Worm (Caenorhabditis elegans) whole organism, L2 larva: ENCODE results near the gene rps-30.

Experiments used
- C34F6.9 ChIP-seq: fragments of 150-350 bp; optimal IDR thresholded peaks from 2 replicates; lab custom pipeline; 2014; ENCODE audit warnings: missing biosample characterization, missing genetic modification characterization
- F13H6.1 ChIP-seq: sonication (generic microtip); optimal IDR thresholded peaks from 2 replicates; lab custom pipeline; 2016; ENCODE audit warnings: missing genetic modification characterization, missing compliant biosample characterization
- R02D3.7 ChIP-seq: fragments of 150-350 bp; optimal IDR thresholded peaks from 2 replicates; lab custom pipeline; 2014; ENCODE audit warnings: missing biosample characterization, missing genetic modification characterization
- Y55F3AM.14 ChIP-seq: fragments of 200-800 bp; sonication (Bioruptor generic); optimal IDR thresholded peaks from 2 replicates; lab custom pipeline; 2018; ENCODE audit warnings: mild to moderate bottlenecking, missing genetic modification characterization, missing compliant biosample characterization
- ZK546.5 ChIP-seq: sonication (generic microtip); optimal IDR thresholded peaks from 2 replicates; lab custom pipeline; 2017; ENCODE audit warnings: missing biosample characterization, missing genetic modification characterization
- alr-1 ChIP-seq: fragments of 150-350 bp; optimal IDR thresholded peaks from 2 replicates; lab custom pipeline; 2014; ENCODE audit warnings: missing biosample characterization, missing genetic modification characterization
- aly-2 ChIP-seq: fragments of 150-350 bp; optimal IDR thresholded peaks from 2 replicates; lab custom pipeline; 2014; ENCODE audit warnings: missing biosample characterization, missing genetic modification characterization
- ama-1 ChIP-seq: fragments of 150-350 bp; optimal IDR thresholded peaks from 2 replicates; lab custom pipeline; 2018; ENCODE audit warnings: inconsistent platforms
- blmp-1 ChIP-seq: sonication (generic microtip); optimal IDR thresholded peaks from 2 replicates; lab custom pipeline; 2017; ENCODE audit warnings: missing genetic modification characterization, mild to moderate bottlenecking, missing compliant biosample characterization, antibody characterized with exemption, moderate library complexity; ENCODE audit not compliant: insufficient read depth
- ceh-16 ChIP-seq: fragments of 150-350 bp; optimal IDR thresholded peaks from 2 replicates; lab custom pipeline; 2014; ENCODE audit warnings: missing biosample characterization, missing genetic modification characterization
- ceh-82 ChIP-seq: fragments of 150-350 bp; optimal IDR thresholded peaks from 2 replicates; lab custom pipeline; 2014; ENCODE audit warnings: missing biosample characterization, missing genetic modification characterization
- crh-2 ChIP-seq: sonication (generic microtip); optimal IDR thresholded peaks from 2 replicates; lab custom pipeline; 2017; ENCODE audit warnings: missing biosample characterization, missing genetic modification characterization
- dmd-4 ChIP-seq: sonication (generic microtip); optimal IDR thresholded peaks from 2 replicates; lab custom pipeline; 2017; ENCODE audit warnings: missing biosample characterization, missing genetic modification characterization
- egl-27 ChIP-seq: sonication (generic microtip); optimal IDR thresholded peaks from 3 replicates; lab custom pipeline; 2017; ENCODE audit warnings: missing biosample characterization, missing genetic modification reagents, missing genetic modification characterization
- elt-1 ChIP-seq: fragments of 150-350 bp; optimal IDR thresholded peaks from 2 replicates; lab custom pipeline; 2014; ENCODE audit warnings: missing biosample characterization, missing genetic modification characterization
- elt-3 ChIP-seq: sonication (generic microtip); optimal IDR thresholded peaks from 2 replicates; lab custom pipeline; 2017; ENCODE audit warnings: missing biosample characterization, missing genetic modification characterization
- fos-1 ChIP-seq: fragments of 150-350 bp; optimal IDR thresholded peaks from 2 replicates; lab custom pipeline; 2014; ENCODE audit warnings: missing biosample characterization, missing genetic modification characterization
- lin-11 ChIP-seq: fragments of 150-350 bp; sonication (generic microtip); optimal IDR thresholded peaks from 2 replicates; lab custom pipeline; 2014; ENCODE audit warnings: missing biosample characterization, missing genetic modification characterization, inconsistent platforms, mixed read lengths
- lin-13 ChIP-seq: fragments of 150-350 bp; optimal IDR thresholded peaks from 2 replicates; lab custom pipeline; 2014; ENCODE audit warnings: missing biosample characterization, missing genetic modification reagents, missing genetic modification characterization
- lin-39 ChIP-seq: fragments of 150-350 bp; optimal IDR thresholded peaks from 2 replicates; lab custom pipeline; 2014; ENCODE audit warnings: missing biosample characterization, missing genetic modification reagents, missing genetic modification characterization
- lsy-2 ChIP-seq, 2 experiments: fragments of 150-350 bp in 1 of 2; sonication (generic microtip) in 1 of 2; optimal IDR thresholded peaks; 2 replicates each; lab custom pipeline; 2014 to 2017; ENCODE audit warnings: missing biosample characterization in 2 of 2, missing genetic modification characterization in 2 of 2
- mab-5 ChIP-seq: fragments of 150-350 bp; optimal IDR thresholded peaks from 2 replicates; lab custom pipeline; 2014; ENCODE audit warnings: missing biosample characterization, missing genetic modification characterization
- mbf-1 ChIP-seq: sonication (generic microtip); optimal IDR thresholded peaks from 2 replicates; lab custom pipeline; 2017; ENCODE audit warnings: missing biosample characterization, missing genetic modification characterization
- nhr-10 ChIP-seq: sonication (generic microtip); optimal IDR thresholded peaks from 2 replicates; lab custom pipeline; 2017; ENCODE audit warnings: missing biosample characterization, missing genetic modification characterization
- nhr-11 ChIP-seq: fragments of 150-350 bp; optimal IDR thresholded peaks from 2 replicates; lab custom pipeline; 2014; ENCODE audit warnings: missing biosample characterization, missing genetic modification characterization
- nhr-12 ChIP-seq: fragments of 150-350 bp; optimal IDR thresholded peaks from 2 replicates; lab custom pipeline; 2014; ENCODE audit warnings: missing biosample characterization, missing genetic modification characterization
- nhr-129 ChIP-seq: fragments of 150-350 bp; optimal IDR thresholded peaks from 2 replicates; lab custom pipeline; 2014; ENCODE audit warnings: missing biosample characterization, missing genetic modification characterization
- nhr-21 ChIP-seq: fragments of 150-350 bp; optimal IDR thresholded peaks from 2 replicates; lab custom pipeline; 2014; ENCODE audit warnings: missing biosample characterization, missing genetic modification characterization
- nhr-23 ChIP-seq: fragments of 150-350 bp; optimal IDR thresholded peaks from 2 replicates; lab custom pipeline; 2014; ENCODE audit warnings: missing biosample characterization, missing genetic modification reagents, missing genetic modification characterization
- nhr-237 ChIP-seq: fragments of 150-350 bp; optimal IDR thresholded peaks from 2 replicates; lab custom pipeline; 2014; ENCODE audit warnings: missing biosample characterization, missing genetic modification characterization
- nhr-25 ChIP-seq: fragments of 150-350 bp; sonication (generic microtip); optimal IDR thresholded peaks from 3 replicates; lab custom pipeline; 2014; ENCODE audit warnings: missing biosample characterization, missing genetic modification characterization
- nhr-6 ChIP-seq: fragments of 150-350 bp; optimal IDR thresholded peaks from 2 replicates; lab custom pipeline; 2014; ENCODE audit warnings: missing biosample characterization, missing genetic modification characterization
- nhr-77 ChIP-seq: fragments of 150-350 bp; optimal IDR thresholded peaks from 2 replicates; lab custom pipeline; 2014; ENCODE audit warnings: missing biosample characterization, missing genetic modification characterization
- peb-1 ChIP-seq: fragments of 150-350 bp; optimal IDR thresholded peaks from 2 replicates; lab custom pipeline; 2014; ENCODE audit warnings: missing biosample characterization, missing genetic modification characterization
- sem-4 ChIP-seq: fragments of 150-350 bp; optimal IDR thresholded peaks from 2 replicates; lab custom pipeline; 2014; ENCODE audit warnings: missing biosample characterization, missing genetic modification reagents, missing genetic modification characterization
- skn-1 ChIP-seq: sonication (generic microtip); optimal IDR thresholded peaks from 2 replicates; lab custom pipeline; 2017; ENCODE audit warnings: missing biosample characterization, missing genetic modification characterization
- sma-3 ChIP-seq: sonication (generic microtip); optimal IDR thresholded peaks from 2 replicates; lab custom pipeline; 2016; ENCODE audit warnings: missing genetic modification reagents, missing genetic modification characterization, missing compliant biosample characterization
- sma-9 ChIP-seq, 2 experiments: fragments of 150-350 bp in 1 of 2; sonication (generic microtip) in 1 of 2; optimal IDR thresholded peaks; 2 replicates each; lab custom pipeline; 2014 to 2016; ENCODE audit warnings: missing genetic modification characterization in 2 of 2, mild to moderate bottlenecking in 1 of 2, missing biosample characterization in 1 of 2, missing compliant biosample characterization in 1 of 2, missing genetic modification reagents in 1 of 2, moderate library complexity in 1 of 2
- snpc-4 ChIP-seq: fragments of 150-350 bp; optimal IDR thresholded peaks from 2 replicates; lab custom pipeline; 2014; ENCODE audit warnings: missing biosample characterization, missing genetic modification characterization
- unc-39 ChIP-seq: fragments of 150-350 bp; optimal IDR thresholded peaks from 2 replicates; lab custom pipeline; 2014; ENCODE audit warnings: missing biosample characterization, missing genetic modification characterization
- unc-55 ChIP-seq: fragments of 150-350 bp; sonication (generic microtip); optimal IDR thresholded peaks from 3 replicates; lab custom pipeline; 2014; ENCODE audit warnings: missing biosample characterization, missing genetic modification reagents, missing genetic modification characterization
- unc-62 ChIP-seq: fragments of 150-350 bp; optimal IDR thresholded peaks from 2 replicates; lab custom pipeline; 2014; ENCODE audit warnings: missing biosample characterization, missing genetic modification reagents, missing genetic modification characterization
- zag-1 ChIP-seq: fragments of 150-350 bp; optimal IDR thresholded peaks from 2 replicates; lab custom pipeline; 2014; ENCODE audit warnings: missing biosample characterization, missing genetic modification characterization
- ztf-1 ChIP-seq: fragments of 200-800 bp; sonication (Bioruptor generic); conservative IDR thresholded peaks from 2 replicates; pipeline ENCODE4 v1.3.6; 2022; ENCODE audit warnings: missing genetic modification characterization, missing compliant biosample characterization
- ztf-11 ChIP-seq: sonication (generic microtip); optimal IDR thresholded peaks from 2 replicates; lab custom pipeline; 2017; ENCODE audit warnings: missing biosample characterization, missing genetic modification characterization
- ztf-4 ChIP-seq: fragments of 150-350 bp; optimal IDR thresholded peaks from 2 replicates; lab custom pipeline; 2014; ENCODE audit warnings: missing biosample characterization, missing genetic modification characterization

Gene rps-30

ce11 chrV:7726927-7727326 lies 49.5 kb upstream of the rps-30 start:
- TF ChIP-seq fos-1 (tag; lab: Kevin White, UChicago) (no peak), ceh-16 (tag; lab: Kevin White, UChicago) (no peak), mbf-1 (tag; lab: Kevin White, UChicago) (no peak), F13H6.1 (tag; lab: Kevin White, UChicago) (peak; percentile 27), C34F6.9 (tag; lab: Kevin White, UChicago) (peak; percentile 28), ama-1 (no peak), nhr-11 (tag; lab: Kevin White, UChicago) (no peak), aly-2 (tag; lab: Kevin White, UChicago) (no peak), lsy-2 (tag; optimal IDR thresholded peaks at IDR 0.05; lab: Kevin White, UChicago) (peak in 1 of 2 experiments; percentile 22), sma-9 (GFP tag; optimal IDR thresholded peaks at IDR 0.05; lab: Kevin White, UChicago) (peak; percentile 52), sma-9 (tag; optimal IDR thresholded peaks at IDR 0.05; lab: Kevin White, UChicago) (no peak), unc-55 (GFP tag; lab: Kevin White, UChicago) (peak; percentile 34), elt-1 (no peak), unc-39 (tag; lab: Kevin White, UChicago) (no peak), unc-62 (GFP tag; lab: Kevin White, UChicago) (no peak), nhr-25 (tag; lab: Kevin White, UChicago) (no peak), skn-1 (tag; lab: Kevin White, UChicago) (no peak), nhr-237 (tag; lab: Kevin White, UChicago) (no peak), sma-3 (GFP tag; lab: Kevin White, UChicago) (no peak), zag-1 (tag; lab: Kevin White, UChicago) (no peak), nhr-12 (tag; lab: Kevin White, UChicago) (no peak), ztf-4 (tag; lab: Kevin White, UChicago) (no peak), ZK546.5 (no peak), nhr-77 (tag; lab: Kevin White, UChicago) (no peak), crh-2 (tag; lab: Kevin White, UChicago) (peak; percentile 33), nhr-129 (tag; lab: Kevin White, UChicago) (no peak), nhr-21 (tag; lab: Kevin White, UChicago) (no peak), alr-1 (tag; lab: Kevin White, UChicago) (no peak), egl-27 (no peak)

- TF ChIP-seq ztf-4 (tag; lab: Kevin White, UChicago): peak; percentile 67
- TF ChIP-seq snpc-4 (tag; lab: Kevin White, UChicago): no peak
- TF ChIP-seq ztf-11 (tag; lab: Kevin White, UChicago): no peak
- TF ChIP-seq dmd-4: no peak
- peak; percentile 88 for TF ChIP-seq unc-55 (GFP tag; lab: Kevin White, UChicago)
- TF ChIP-seq elt-3 (tag; lab: Kevin White, UChicago): no peak
- no peak for TF ChIP-seq lin-39 (tag; lab: Kevin White, UChicago)
- TF ChIP-seq nhr-21 (tag; lab: Kevin White, UChicago): peak; percentile 44
- peak; percentile 85 for TF ChIP-seq blmp-1 (tag; lab: Kevin White, UChicago)
- TF ChIP-seq alr-1 (tag; lab: Kevin White, UChicago): no peak
- no peak for TF ChIP-seq nhr-237 (tag; lab: Kevin White, UChicago)
- peak; percentile 50 for TF ChIP-seq sem-4 (tag; lab: Kevin White, UChicago)
- TF ChIP-seq zag-1 (tag; lab: Kevin White, UChicago): peak; percentile 93
- no peak for TF ChIP-seq aly-2 (tag; lab: Kevin White, UChicago)
- TF ChIP-seq ztf-1: no peak
- TF ChIP-seq skn-1 (tag; lab: Kevin White, UChicago): no peak
- no peak for TF ChIP-seq fos-1 (tag; lab: Kevin White, UChicago)
- TF ChIP-seq nhr-6 (tag; lab: Kevin White, UChicago): no peak
- TF ChIP-seq unc-39 (tag; lab: Kevin White, UChicago): no peak
- TF ChIP-seq nhr-12 (tag; lab: Kevin White, UChicago): no peak
- TF ChIP-seq ZK546.5: peak; percentile 8
- peak; percentile 78 for TF ChIP-seq crh-2 (tag; lab: Kevin White, UChicago)
- peak; percentile 94 for TF ChIP-seq F13H6.1 (tag; lab: Kevin White, UChicago)
- peak; percentile 42 for TF ChIP-seq egl-27
- TF ChIP-seq sma-9 (GFP tag; optimal IDR thresholded peaks at IDR 0.05; lab: Kevin White, UChicago): peak; percentile 89
- no peak for TF ChIP-seq sma-9 (tag; optimal IDR thresholded peaks at IDR 0.05; lab: Kevin White, UChicago)
- TF ChIP-seq peb-1: no peak
- TF ChIP-seq nhr-25 (tag; lab: Kevin White, UChicago): peak; percentile 52
- no peak for TF ChIP-seq nhr-77 (tag; lab: Kevin White, UChicago)
- TF ChIP-seq nhr-129 (tag; lab: Kevin White, UChicago): peak; percentile 91
- no peak for TF ChIP-seq nhr-11 (tag; lab: Kevin White, UChicago)
- TF ChIP-seq ceh-82 (tag; lab: Kevin White, UChicago): no peak
- peak; percentile 77 for TF ChIP-seq mab-5
- no peak for TF ChIP-seq nhr-23 (tag; lab: Kevin White, UChicago)
- no peak for TF ChIP-seq ceh-16 (tag; lab: Kevin White, UChicago)
- TF ChIP-seq unc-62 (GFP tag; lab: Kevin White, UChicago): no peak
- TF ChIP-seq lin-11 (tag; lab: Kevin White, UChicago): peak; percentile 41
- no peak for TF ChIP-seq nhr-10 (tag; lab: Kevin White, UChicago)
- peak; percentile 88 for TF ChIP-seq Y55F3AM.14 (GFP tag; lab: Kevin White, UChicago)
- TF ChIP-seq lin-13 (GFP tag; lab: Kevin White, UChicago): peak; percentile 71
- no peak for TF ChIP-seq sma-3 (GFP tag; lab: Kevin White, UChicago)
- TF ChIP-seq lsy-2 (tag; optimal IDR thresholded peaks at IDR 0.05; lab: Kevin White, UChicago): peak; percentile 51 to 75
- TF ChIP-seq elt-1: no peak
- TF ChIP-seq mbf-1 (tag; lab: Kevin White, UChicago): no peak
- TF ChIP-seq R02D3.7 (tag; lab: Kevin White, UChicago): no peak
Measured at ce11 chrV:7728003-7728678, 48.2 kb upstream of the rps-30 start.
